Worm (Caenorhabditis elegans) whole organism, L2 larva: ENCODE measurements around the gene rap-2.

Experiments
- C34F6.9 ChIP-seq: fragments of 150-350 bp; optimal IDR thresholded peaks from 2 replicates; lab custom pipeline; 2014; ENCODE audit warnings: missing biosample characterization, missing genetic modification characterization
- F13H6.1 ChIP-seq: sonication (generic microtip); optimal IDR thresholded peaks from 2 replicates; lab custom pipeline; 2016; ENCODE audit warnings: missing genetic modification characterization, missing compliant biosample characterization
- R02D3.7 ChIP-seq: fragments of 150-350 bp; optimal IDR thresholded peaks from 2 replicates; lab custom pipeline; 2014; ENCODE audit warnings: missing biosample characterization, missing genetic modification characterization
- ZK546.5 ChIP-seq: sonication (generic microtip); optimal IDR thresholded peaks from 2 replicates; lab custom pipeline; 2017; ENCODE audit warnings: missing biosample characterization, missing genetic modification characterization
- alr-1 ChIP-seq: fragments of 150-350 bp; optimal IDR thresholded peaks from 2 replicates; lab custom pipeline; 2014; ENCODE audit warnings: missing biosample characterization, missing genetic modification characterization
- aly-2 ChIP-seq: fragments of 150-350 bp; optimal IDR thresholded peaks from 2 replicates; lab custom pipeline; 2014; ENCODE audit warnings: missing biosample characterization, missing genetic modification characterization
- ama-1 ChIP-seq: fragments of 150-350 bp; optimal IDR thresholded peaks from 2 replicates; lab custom pipeline; 2018; ENCODE audit warnings: inconsistent platforms
- ceh-16 ChIP-seq: fragments of 150-350 bp; optimal IDR thresholded peaks from 2 replicates; lab custom pipeline; 2014; ENCODE audit warnings: missing biosample characterization, missing genetic modification characterization
- ceh-82 ChIP-seq: fragments of 150-350 bp; optimal IDR thresholded peaks from 2 replicates; lab custom pipeline; 2014; ENCODE audit warnings: missing biosample characterization, missing genetic modification characterization
- crh-2 ChIP-seq: sonication (generic microtip); optimal IDR thresholded peaks from 2 replicates; lab custom pipeline; 2017; ENCODE audit warnings: missing biosample characterization, missing genetic modification characterization
- dmd-4 ChIP-seq: sonication (generic microtip); optimal IDR thresholded peaks from 2 replicates; lab custom pipeline; 2017; ENCODE audit warnings: missing biosample characterization, missing genetic modification characterization
- egl-27 ChIP-seq: sonication (generic microtip); optimal IDR thresholded peaks from 3 replicates; lab custom pipeline; 2017; ENCODE audit warnings: missing biosample characterization, missing genetic modification reagents, missing genetic modification characterization
- elt-1 ChIP-seq: fragments of 150-350 bp; optimal IDR thresholded peaks from 2 replicates; lab custom pipeline; 2014; ENCODE audit warnings: missing biosample characterization, missing genetic modification characterization
- elt-3 ChIP-seq: sonication (generic microtip); optimal IDR thresholded peaks from 2 replicates; lab custom pipeline; 2017; ENCODE audit warnings: missing biosample characterization, missing genetic modification characterization
- fos-1 ChIP-seq: fragments of 150-350 bp; optimal IDR thresholded peaks from 2 replicates; lab custom pipeline; 2014; ENCODE audit warnings: missing biosample characterization, missing genetic modification characterization
- gmeb-1 ChIP-seq: fragments of 150-350 bp; optimal IDR thresholded peaks from 2 replicates; lab custom pipeline; 2014; ENCODE audit warnings: missing biosample characterization, missing genetic modification characterization
- lin-11 ChIP-seq: fragments of 150-350 bp; sonication (generic microtip); optimal IDR thresholded peaks from 2 replicates; lab custom pipeline; 2014; ENCODE audit warnings: missing biosample characterization, missing genetic modification characterization, inconsistent platforms, mixed read lengths
- lin-13 ChIP-seq: fragments of 150-350 bp; optimal IDR thresholded peaks from 2 replicates; lab custom pipeline; 2014; ENCODE audit warnings: missing biosample characterization, missing genetic modification reagents, missing genetic modification characterization
- lin-39 ChIP-seq: fragments of 150-350 bp; optimal IDR thresholded peaks from 2 replicates; lab custom pipeline; 2014; ENCODE audit warnings: missing biosample characterization, missing genetic modification reagents, missing genetic modification characterization
- lsy-2 ChIP-seq, 2 experiments: fragments of 150-350 bp in 1 of 2; sonication (generic microtip) in 1 of 2; optimal IDR thresholded peaks; 2 replicates each; lab custom pipeline; 2014 to 2017; ENCODE audit warnings: missing biosample characterization in 2 of 2, missing genetic modification characterization in 2 of 2
- mab-5 ChIP-seq: fragments of 150-350 bp; optimal IDR thresholded peaks from 2 replicates; lab custom pipeline; 2014; ENCODE audit warnings: missing biosample characterization, missing genetic modification characterization
- mbf-1 ChIP-seq: sonication (generic microtip); optimal IDR thresholded peaks from 2 replicates; lab custom pipeline; 2017; ENCODE audit warnings: missing biosample characterization, missing genetic modification characterization
- mdl-1 ChIP-seq, 2 experiments: fragments of 150-350 bp in 1 of 2; sonication (generic microtip) in 1 of 2; optimal IDR thresholded peaks; 2 replicates each; lab custom pipeline; 2017; ENCODE audit warnings: missing biosample characterization in 2 of 2, missing genetic modification characterization in 2 of 2
- nhr-10 ChIP-seq: sonication (generic microtip); optimal IDR thresholded peaks from 2 replicates; lab custom pipeline; 2017; ENCODE audit warnings: missing biosample characterization, missing genetic modification characterization
- nhr-12 ChIP-seq: fragments of 150-350 bp; optimal IDR thresholded peaks from 2 replicates; lab custom pipeline; 2014; ENCODE audit warnings: missing biosample characterization, missing genetic modification characterization
- nhr-129 ChIP-seq: fragments of 150-350 bp; optimal IDR thresholded peaks from 2 replicates; lab custom pipeline; 2014; ENCODE audit warnings: missing biosample characterization, missing genetic modification characterization
- nhr-21 ChIP-seq: fragments of 150-350 bp; optimal IDR thresholded peaks from 2 replicates; lab custom pipeline; 2014; ENCODE audit warnings: missing biosample characterization, missing genetic modification characterization
- nhr-23 ChIP-seq: fragments of 150-350 bp; optimal IDR thresholded peaks from 2 replicates; lab custom pipeline; 2014; ENCODE audit warnings: missing biosample characterization, missing genetic modification reagents, missing genetic modification characterization
- nhr-237 ChIP-seq: fragments of 150-350 bp; optimal IDR thresholded peaks from 2 replicates; lab custom pipeline; 2014; ENCODE audit warnings: missing biosample characterization, missing genetic modification characterization
- nhr-25 ChIP-seq: fragments of 150-350 bp; sonication (generic microtip); optimal IDR thresholded peaks from 3 replicates; lab custom pipeline; 2014; ENCODE audit warnings: missing biosample characterization, missing genetic modification characterization
- nhr-6 ChIP-seq: fragments of 150-350 bp; optimal IDR thresholded peaks from 2 replicates; lab custom pipeline; 2014; ENCODE audit warnings: missing biosample characterization, missing genetic modification characterization
- nhr-77 ChIP-seq: fragments of 150-350 bp; optimal IDR thresholded peaks from 2 replicates; lab custom pipeline; 2014; ENCODE audit warnings: missing biosample characterization, missing genetic modification characterization
- peb-1 ChIP-seq: fragments of 150-350 bp; optimal IDR thresholded peaks from 2 replicates; lab custom pipeline; 2014; ENCODE audit warnings: missing biosample characterization, missing genetic modification characterization
- sem-4 ChIP-seq: fragments of 150-350 bp; optimal IDR thresholded peaks from 2 replicates; lab custom pipeline; 2014; ENCODE audit warnings: missing biosample characterization, missing genetic modification reagents, missing genetic modification characterization
- sma-3 ChIP-seq: sonication (generic microtip); optimal IDR thresholded peaks from 2 replicates; lab custom pipeline; 2016; ENCODE audit warnings: missing genetic modification reagents, missing genetic modification characterization, missing compliant biosample characterization
- sma-9 ChIP-seq, 2 experiments: fragments of 150-350 bp in 1 of 2; sonication (generic microtip) in 1 of 2; optimal IDR thresholded peaks; 2 replicates each; lab custom pipeline; 2014 to 2016; ENCODE audit warnings: missing genetic modification characterization in 2 of 2, mild to moderate bottlenecking in 1 of 2, missing biosample characterization in 1 of 2, missing compliant biosample characterization in 1 of 2, missing genetic modification reagents in 1 of 2, moderate library complexity in 1 of 2
- snpc-4 ChIP-seq: fragments of 150-350 bp; optimal IDR thresholded peaks from 2 replicates; lab custom pipeline; 2014; ENCODE audit warnings: missing biosample characterization, missing genetic modification characterization
- unc-39 ChIP-seq: fragments of 150-350 bp; optimal IDR thresholded peaks from 2 replicates; lab custom pipeline; 2014; ENCODE audit warnings: missing biosample characterization, missing genetic modification characterization
- unc-55 ChIP-seq: fragments of 150-350 bp; sonication (generic microtip); optimal IDR thresholded peaks from 3 replicates; lab custom pipeline; 2014; ENCODE audit warnings: missing biosample characterization, missing genetic modification reagents, missing genetic modification characterization
- zag-1 ChIP-seq: fragments of 150-350 bp; optimal IDR thresholded peaks from 2 replicates; lab custom pipeline; 2014; ENCODE audit warnings: missing biosample characterization, missing genetic modification characterization
- ztf-1 ChIP-seq: fragments of 200-800 bp; sonication (Bioruptor generic); conservative IDR thresholded peaks from 2 replicates; pipeline ENCODE4 v1.3.6; 2022; ENCODE audit warnings: missing genetic modification characterization, missing compliant biosample characterization
- ztf-11 ChIP-seq: sonication (generic microtip); optimal IDR thresholded peaks from 2 replicates; lab custom pipeline; 2017; ENCODE audit warnings: missing biosample characterization, missing genetic modification characterization

rap-2 gene

DNA sequence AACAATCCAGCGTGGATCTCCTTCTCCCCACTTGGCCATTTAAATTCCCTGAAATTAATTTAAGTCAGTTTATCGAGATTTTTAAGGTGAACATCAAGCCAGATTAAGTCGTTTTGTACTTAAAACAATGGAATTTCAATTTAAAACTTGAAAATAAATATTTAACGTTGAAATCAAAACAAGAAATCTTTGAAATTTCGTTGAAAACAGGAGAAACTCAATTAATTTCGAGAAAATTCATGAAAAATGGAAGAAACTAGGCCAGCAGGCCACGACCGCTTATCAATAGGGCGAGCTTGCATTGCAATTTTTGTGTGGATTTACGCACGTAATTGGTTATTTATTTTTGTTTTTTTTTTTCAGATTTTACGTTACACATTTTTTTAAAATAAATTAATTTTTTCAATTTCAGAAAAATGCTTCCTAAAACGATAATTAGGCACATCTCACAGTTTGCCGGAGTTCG, 21.5 kb upstream of the rap-2 start, which contains the start of the genes ahsa-1 and C01G10.7 (continued):
- TF ChIP-seq nhr-6 (tag; lab: Kevin White, UChicago), result no peak
- peak; percentile 52 for TF ChIP-seq egl-27 (tag; lab: Kevin White, UChicago)
- peak; percentile 98 for TF ChIP-seq unc-55 (GFP tag; lab: Kevin White, UChicago)
- peak; percentile 47 for TF ChIP-seq lin-11 (tag; lab: Kevin White, UChicago)
- TF ChIP-seq nhr-129 (tag; lab: Kevin White, UChicago), result peak; percentile 78
- peak; percentile 15 for TF ChIP-seq ceh-82
- peak; percentile 86 for TF ChIP-seq lin-13 (GFP tag; lab: Kevin White, UChicago)
- no peak for TF ChIP-seq lin-39 (tag; lab: Kevin White, UChicago)
- TF ChIP-seq snpc-4 (tag; lab: Kevin White, UChicago), result peak; percentile 81
- TF ChIP-seq nhr-10 (tag; lab: Kevin White, UChicago), result no peak
- peak; percentile 76 for TF ChIP-seq sem-4 (tag; lab: Kevin White, UChicago)
- no peak for TF ChIP-seq peb-1 (tag; lab: Kevin White, UChicago)
- TF ChIP-seq mab-5, result peak; percentile 80
- TF ChIP-seq mbf-1 (tag; lab: Kevin White, UChicago), result no peak
- TF ChIP-seq alr-1 (tag; lab: Kevin White, UChicago), result no peak
- TF ChIP-seq, all 48 proteins: peak for 27

DNA sequence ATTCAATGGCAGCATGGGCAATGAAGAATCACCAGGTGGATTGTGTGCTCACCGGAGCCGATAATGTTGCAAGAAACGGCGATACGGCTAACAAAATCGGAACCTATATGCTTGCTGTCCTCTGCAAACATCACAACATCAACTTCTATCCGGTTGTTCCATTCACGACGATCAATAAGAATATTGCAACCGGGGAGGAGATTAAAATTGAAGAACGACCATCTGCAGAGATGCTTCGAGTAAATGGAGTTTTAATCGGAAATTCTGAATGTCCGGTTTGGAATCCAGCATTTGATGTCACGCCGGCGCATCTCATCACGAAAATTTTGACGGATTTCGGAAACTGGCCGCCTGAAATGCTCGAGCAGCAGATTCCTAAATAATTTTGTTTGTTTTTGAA, 19.8 kb upstream of the rap-2 start:
- TF ChIP-seq gmeb-1 (tag; lab: Kevin White, UChicago) (no peak), unc-55 (GFP tag; lab: Kevin White, UChicago) (no peak), nhr-77 (no peak), nhr-12 (tag; lab: Kevin White, UChicago) (no peak), crh-2 (tag; lab: Kevin White, UChicago) (peak; percentile 3), ama-1 (peak; percentile 79), nhr-237 (no peak), elt-3 (tag; lab: Kevin White, UChicago) (no peak), mdl-1 (tag; optimal IDR thresholded peaks at IDR 0.05; lab: Kevin White, UChicago) (no peak), ztf-11 (tag; lab: Kevin White, UChicago) (no peak), ZK546.5 (no peak), nhr-23 (tag; lab: Kevin White, UChicago) (no peak), C34F6.9 (no peak), egl-27 (tag; lab: Kevin White, UChicago) (no peak)

ce11 chrV:15082291-15082690, 18.4 kb upstream of the rap-2 start, which contains the start of the genes C01G10.10 and C01G10.9:
Gene C01G10.10 (minus strand): TSS chrV:15082441.
Gene C01G10.9 (plus strand): TSS chrV:15082530.
- TF ChIP-seq nhr-77 (no peak), nhr-23 (tag; lab: Kevin White, UChicago) (no peak), aly-2 (tag; lab: Kevin White, UChicago) (no peak), unc-39 (tag; lab: Kevin White, UChicago) (no peak), sem-4 (tag; lab: Kevin White, UChicago) (peak; percentile 41), egl-27 (tag; lab: Kevin White, UChicago) (no peak), crh-2 (tag; lab: Kevin White, UChicago) (peak; percentile 45), F13H6.1 (tag; lab: Kevin White, UChicago) (peak; percentile 73), nhr-237 (no peak), ZK546.5 (no peak), C34F6.9 (peak; percentile 64), unc-55 (GFP tag; lab: Kevin White, UChicago) (peak; percentile 47), ama-1 (no peak), nhr-6 (tag; lab: Kevin White, UChicago) (no peak), ztf-1 (GFP tag; lab: Robert Waterston, UW) (no peak), nhr-21 (tag; lab: Kevin White, UChicago) (no peak), sma-9 (GFP tag; optimal IDR thresholded peaks at IDR 0.05; lab: Kevin White, UChicago) (peak; percentile 82), sma-9 (tag; optimal IDR thresholded peaks at IDR 0.05; lab: Kevin White, UChicago) (no peak), R02D3.7 (tag; lab: Kevin White, UChicago) (no peak), fos-1 (peak; percentile 9), lin-13 (GFP tag; lab: Kevin White, UChicago) (peak; percentile 51), snpc-4 (tag; lab: Kevin White, UChicago) (peak; percentile 50), sma-3 (GFP tag; lab: Kevin White, UChicago) (peak; percentile 68), nhr-25 (peak; percentile 46), dmd-4 (tag; lab: Kevin White, UChicago) (no peak), zag-1 (tag; lab: Kevin White, UChicago) (no peak), gmeb-1 (tag; lab: Kevin White, UChicago) (peak; percentile 47), elt-1 (no peak), peb-1 (tag; lab: Kevin White, UChicago) (no peak), nhr-129 (tag; lab: Kevin White, UChicago) (no peak), nhr-10 (tag; lab: Kevin White, UChicago) (no peak), elt-3 (tag; lab: Kevin White, UChicago) (no peak), lsy-2 (tag; optimal IDR thresholded peaks at IDR 0.05; lab: Kevin White, UChicago) (peak; percentile 13 to 75), ceh-16 (tag; lab: Kevin White, UChicago) (peak; percentile 13)
